Fruit fly (Drosophila melanogaster): ENCODE measurements around the gene CG3698.

The CG3698 gene

dm6 chr3L:20787835-20788380 is 10.3 kb downstream of the CG3698 start, which contains the start of gene CG11396 (continued):
- TF ChIP-seq CTCF (GFP tag; optimal IDR thresholded peaks at IDR 0.05) (no peak), Sry-δ (GFP tag; optimal IDR thresholded peaks at IDR 0.05) (peak; percentile 94), Adf1 (GFP tag; IDR thresholded peaks at IDR 0.05) (peak; percentile 40; the same call in 1 of the 2 replicates), CG8290 (GFP tag; optimal IDR thresholded peaks at IDR 0.05) (peak; percentile 24), CG8290 (tag; optimal IDR thresholded peaks at IDR 0.05) (no peak), unc-4 (GFP tag; IDR thresholded peaks at IDR 0.05; ENCODE audit: partially characterized antibody) (peak; percentile 96), Dp (GFP tag; optimal IDR thresholded peaks at IDR 0.05) (peak; percentile 95), CG14860 (GFP tag; IDR thresholded peaks at IDR 0.05; ENCODE audit: partially characterized antibody) (peak; percentile 86), rib (GFP tag; IDR thresholded peaks at IDR 0.05) (0 out of 2 replicates have a peak, but pooled peaks have one; percentile 14), Ets97D (GFP tag; optimal IDR thresholded peaks at IDR 0.05) (peak; percentile 20), CG16813 (GFP tag; IDR thresholded peaks at IDR 0.05; ENCODE audit: partially characterized antibody) (peak; percentile 90), CG2116 (GFP tag; optimal IDR thresholded peaks at IDR 0.05) (peak; percentile 59), wdn (GFP tag; IDR thresholded peaks at IDR 0.05) (no peak), H2.0 (GFP tag; IDR thresholded peaks at IDR 0.05) (no peak), Bdp1 (GFP tag; optimal IDR thresholded peaks at IDR 0.05) (no peak), Mes4 (GFP tag; optimal IDR thresholded peaks at IDR 0.05) (no peak), insv (GFP tag; optimal IDR thresholded peaks at IDR 0.05) (no peak), nerfin-2 (GFP tag; IDR thresholded peaks at IDR 0.05; ENCODE audit: partially characterized antibody) (peak; percentile 79), CG6791 (GFP tag; IDR thresholded peaks at IDR 0.05; ENCODE audit: partially characterized antibody) (peak; percentile 96), CG10267 (tag; optimal IDR thresholded peaks at IDR 0.05) (peak; percentile 14), Kr (GFP tag; optimal IDR thresholded peaks at IDR 0.05) (no peak), vnd (GFP tag; IDR thresholded peaks at IDR 0.05; ENCODE audit: partially characterized antibody) (peak; percentile 90), HmgD (GFP tag; optimal IDR thresholded peaks at IDR 0.05) (no peak), MESR4 (GFP tag; optimal IDR thresholded peaks at IDR 0.05) (peak; percentile 95), phol (tag; optimal IDR thresholded peaks at IDR 0.05) (peak; percentile 14), CG13287 (GFP tag; IDR thresholded peaks at IDR 0.05; ENCODE audit: partially characterized antibody) (peak; percentile 97), CG3847 (GFP tag; IDR thresholded peaks at IDR 0.05) (peak; percentile 24; the same call in 1 of the 2 replicates), mld (GFP tag; IDR thresholded peaks at IDR 0.05; ENCODE audit: partially characterized antibody) (peak; percentile 91), CG17328 (GFP tag; IDR thresholded peaks at IDR 0.05) (no peak), ato (GFP tag; IDR thresholded peaks at IDR 0.05; ENCODE audit: partially characterized antibody) (peak; percentile 95), bigmax (GFP tag; optimal IDR thresholded peaks at IDR 0.05) (no peak), trem (tag; optimal IDR thresholded peaks at IDR 0.05) (peak; percentile 40), CG15011 (GFP tag; optimal IDR thresholded peaks at IDR 0.05) (no peak), kah (GFP tag; optimal IDR thresholded peaks at IDR 0.05) (no peak), lola (GFP tag; optimal IDR thresholded peaks at IDR 0.05) (no peak), dpn (GFP tag; optimal IDR thresholded peaks at IDR 0.05) (no peak), pzg (GFP tag; optimal IDR thresholded peaks at IDR 0.05) (peak; percentile 75), E2f1 (GFP tag; IDR thresholded peaks at IDR 0.05) (no peak), CG4617 (GFP tag; optimal IDR thresholded peaks at IDR 0.05; ENCODE audit: borderline replicate concordance) (peak; percentile 33), CG18476 (GFP tag; optimal IDR thresholded peaks at IDR 0.05) (no peak), Sox100B (GFP tag; optimal IDR thresholded peaks at IDR 0.05) (no peak), CG17359 (tag; optimal IDR thresholded peaks at IDR 0.05) (no peak), HLH4C (GFP tag; IDR thresholded peaks at IDR 0.05; ENCODE audit: partially characterized antibody) (peak; percentile 88), CG33213 (GFP tag; optimal IDR thresholded peaks at IDR 0.05) (no peak), Hmr (GFP tag; optimal IDR thresholded peaks at IDR 0.05) (no peak), YL-1 (GFP tag; optimal IDR thresholded peaks at IDR 0.05) (peak; percentile 10), gro (GFP tag; optimal IDR thresholded peaks at IDR 0.05) (no peak), knrl (GFP tag; IDR thresholded peaks at IDR 0.05; ENCODE audit: partially characterized antibody) (peak; percentile 93), CG6689 (GFP tag; IDR thresholded peaks at IDR 0.05) (no peak)

All from whole organism, embryonic.